Worm (Caenorhabditis elegans): ENCODE data around the gene dmsr-11.
A peak's percentile ranks its signal among the peaks of the same experiment; 100 is the strongest.

dmsr-11 gene

ce11 chrV:6817184-6817583 is 13.3 kb upstream of the dmsr-11 start, which contains the start of gene dmsr-14:
dmsr-14 (minus strand) TSS chrV:6817284.
- TF ChIP-seq nhr-25 (tag; optimal IDR thresholded peaks at IDR 0.05) = no peak
- no peak for TF ChIP-seq sma-9 (GFP tag; optimal IDR thresholded peaks at IDR 0.05)
- no peak for TF ChIP-seq sma-9 (tag; optimal IDR thresholded peaks at IDR 0.05)
- no peak for TF ChIP-seq snpc-4 (tag; optimal IDR thresholded peaks at IDR 0.05)
- no peak for TF ChIP-seq nhr-23 (tag; optimal IDR thresholded peaks at IDR 0.05)
- no peak for TF ChIP-seq lin-39 (tag; optimal IDR thresholded peaks at IDR 0.05)

- TF ChIP-seq ztf-4 (tag; optimal IDR thresholded peaks at IDR 0.05) = no peak
- no peak for TF ChIP-seq zag-1 (tag; optimal IDR thresholded peaks at IDR 0.05)
- no peak for TF ChIP-seq nhr-129 (tag; optimal IDR thresholded peaks at IDR 0.05)
Measured at ce11 chrV:6813862-6814261, 10.0 kb upstream of the dmsr-11 start.

ce11 chrV:6811863-6812262 is 8.0 kb upstream of the dmsr-11 start:
- TF ChIP-seq nhr-23 (tag; optimal IDR thresholded peaks at IDR 0.05) = no peak
- TF ChIP-seq fos-1 (tag; optimal IDR thresholded peaks at IDR 0.05) = peak; percentile 91
- TF ChIP-seq zag-1 (tag; optimal IDR thresholded peaks at IDR 0.05) = no peak

- TF ChIP-seq fos-1 (tag; optimal IDR thresholded peaks at IDR 0.05) = peak; percentile 93
- TF ChIP-seq nhr-10 (tag; optimal IDR thresholded peaks at IDR 0.05) = no peak
- TF ChIP-seq R02D3.7 (tag; optimal IDR thresholded peaks at IDR 0.05) = no peak
Measured at ce11 chrV:6810091-6810490, 6.2 kb upstream of the dmsr-11 start.

DNA sequence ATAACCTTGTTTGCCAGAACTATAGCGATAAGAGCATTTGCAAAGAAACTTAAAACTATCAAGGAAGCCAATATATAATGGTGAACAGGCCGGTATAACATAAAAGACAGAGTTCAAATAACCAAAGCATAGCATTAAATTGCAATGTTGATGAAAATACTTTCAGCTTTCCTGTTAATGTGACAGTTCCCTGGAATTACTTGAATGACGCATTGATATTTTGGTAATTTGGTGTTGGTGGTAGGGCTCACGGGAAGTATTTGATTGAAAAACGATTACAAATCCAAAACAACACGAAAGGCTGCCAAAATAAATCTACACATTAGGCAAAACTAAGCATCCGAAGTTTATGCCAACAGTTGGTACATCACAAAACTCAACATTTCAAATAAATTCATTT is 5.1 kb upstream of the dmsr-11 start, which contains the start of gene dmsr-16:
TSS of gene dmsr-16 (minus strand) at position 101 of the 400 bp plus-strand sequence.
- TF ChIP-seq mbf-1 (tag; optimal IDR thresholded peaks at IDR 0.05) (no peak), gmeb-1 (tag; optimal IDR thresholded peaks at IDR 0.05) (no peak), F13H6.1 (tag; optimal IDR thresholded peaks at IDR 0.05) (no peak), ztf-11 (tag; optimal IDR thresholded peaks at IDR 0.05) (no peak), nhr-6 (tag; optimal IDR thresholded peaks at IDR 0.05) (no peak), ZK546.5 (tag; optimal IDR thresholded peaks at IDR 0.05) (no peak), zag-1 (tag; optimal IDR thresholded peaks at IDR 0.05) (no peak), ceh-82 (tag; optimal IDR thresholded peaks at IDR 0.05) (no peak), lin-39 (tag; optimal IDR thresholded peaks at IDR 0.05) (no peak)

ce11 chrV:6806340-6806739 is 2.4 kb upstream of the dmsr-11 start, which contains the start of gene dmsr-12:
dmsr-12 (minus strand) TSS chrV:6806440.
- no peak for TF ChIP-seq sem-4 (tag; optimal IDR thresholded peaks at IDR 0.05)
- TF ChIP-seq nhr-10 (tag; optimal IDR thresholded peaks at IDR 0.05) = no peak
- no peak for TF ChIP-seq mab-5 (tag; optimal IDR thresholded peaks at IDR 0.05)
- TF ChIP-seq aly-2 (tag; optimal IDR thresholded peaks at IDR 0.05) = no peak
- TF ChIP-seq zag-1 (tag; optimal IDR thresholded peaks at IDR 0.05) = no peak
- TF ChIP-seq R02D3.7 (tag; optimal IDR thresholded peaks at IDR 0.05) = no peak

DNA sequence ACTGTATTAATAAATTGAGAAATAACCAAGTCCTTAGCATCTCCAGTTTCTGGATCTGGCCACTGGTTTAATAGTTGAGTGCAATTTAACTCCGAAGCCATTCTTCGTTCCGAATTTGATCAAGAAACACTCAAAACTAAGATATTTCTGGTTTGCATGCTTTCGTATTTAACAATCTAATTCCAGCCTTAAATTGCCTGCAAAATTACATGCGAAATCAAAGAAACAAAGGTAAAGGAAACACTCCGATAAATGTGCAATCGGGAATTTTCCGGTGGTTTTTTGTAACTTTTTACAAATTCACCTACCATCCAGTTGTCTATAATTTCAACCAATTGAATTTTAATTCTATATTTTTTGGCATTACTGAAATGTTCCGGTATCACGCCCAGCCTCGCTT is 2.0 kb downstream of the dmsr-11 start, which contains the start of gene dmsr-10:
TSS of gene dmsr-10 (minus strand) at position 101 of the 400 bp plus-strand sequence.
- TF ChIP-seq ztf-1 (GFP tag; conservative IDR thresholded peaks at IDR 0.05) = no peak
- no peak for TF ChIP-seq Y55F3AM.14 (GFP tag; optimal IDR thresholded peaks at IDR 0.05)
- no peak for TF ChIP-seq fos-1 (tag; optimal IDR thresholded peaks at IDR 0.05)
- TF ChIP-seq R02D3.7 (tag; optimal IDR thresholded peaks at IDR 0.05) = no peak
- TF ChIP-seq ZK546.5 (tag; optimal IDR thresholded peaks at IDR 0.05) = no peak
- TF ChIP-seq sma-9 (GFP tag; optimal IDR thresholded peaks at IDR 0.05) = no peak
- no peak for TF ChIP-seq sma-9 (tag; optimal IDR thresholded peaks at IDR 0.05)
- no peak for TF ChIP-seq lin-39 (tag; optimal IDR thresholded peaks at IDR 0.05)
- TF ChIP-seq unc-62 (GFP tag; optimal IDR thresholded peaks at IDR 0.05) = no peak
- TF ChIP-seq gmeb-1 (tag; optimal IDR thresholded peaks at IDR 0.05) = no peak
- no peak for TF ChIP-seq nhr-129 (tag; optimal IDR thresholded peaks at IDR 0.05)
- TF ChIP-seq egl-27 (tag; optimal IDR thresholded peaks at IDR 0.05) = no peak
- no peak for TF ChIP-seq snpc-4 (tag; optimal IDR thresholded peaks at IDR 0.05)
- no peak for TF ChIP-seq C34F6.9 (tag; optimal IDR thresholded peaks at IDR 0.05)
- TF ChIP-seq ama-1 (optimal IDR thresholded peaks at IDR 0.05) = no peak
- no peak for TF ChIP-seq sma-3 (GFP tag; optimal IDR thresholded peaks at IDR 0.05)

ce11 chrV:6799564-6799963 is 4.3 kb downstream of the dmsr-11 start, which contains the start of gene dmsr-9:
dmsr-9 (minus strand) TSS chrV:6799664.
- TF ChIP-seq sma-3 (GFP tag; optimal IDR thresholded peaks at IDR 0.05) = no peak
- no peak for TF ChIP-seq snpc-4 (tag; optimal IDR thresholded peaks at IDR 0.05)
- TF ChIP-seq unc-55 (GFP tag; optimal IDR thresholded peaks at IDR 0.05) = no peak
- no peak for TF ChIP-seq mbf-1 (tag; optimal IDR thresholded peaks at IDR 0.05)
- TF ChIP-seq skn-1 (tag; optimal IDR thresholded peaks at IDR 0.05) = no peak
- TF ChIP-seq blmp-1 (tag; optimal IDR thresholded peaks at IDR 0.05; ENCODE audit: insufficient read depth) = no peak
- no peak for TF ChIP-seq ztf-1 (GFP tag; conservative IDR thresholded peaks at IDR 0.05)
